Fruit fly (Drosophila melanogaster) S2 (cell line): ENCODE measurements around the gene oc.

Experiments used
- CG8478 ChIP-seq: fragments of >200 bp; optimal IDR thresholded peaks from 2 replicates; lab custom pipeline; 2018
- CTCF ChIP-seq, 2 experiments: fragments of >200 bp; optimal IDR thresholded peaks; 2 replicates each; lab custom pipeline; 2018

DNA sequence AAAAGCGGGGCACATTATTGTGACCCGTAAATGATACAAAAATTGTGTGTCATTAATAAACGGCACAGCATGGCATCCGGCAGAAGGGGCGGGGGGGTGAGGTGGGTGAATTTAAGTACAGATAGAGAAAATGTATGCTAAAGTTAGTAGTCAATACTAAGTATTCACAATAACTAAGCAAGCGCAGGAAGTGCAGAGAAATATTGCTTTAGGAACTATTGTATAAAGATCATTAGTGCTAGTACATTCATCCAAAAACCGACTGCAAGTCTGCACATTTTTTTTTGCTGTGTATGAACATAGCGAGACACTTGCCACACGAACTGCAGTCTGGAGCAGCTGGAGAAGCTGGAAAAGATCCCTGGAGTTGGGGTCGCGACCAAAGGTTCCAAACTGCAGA lies 19.0 kb upstream of the oc start:
- TF ChIP-seq CTCF (optimal IDR thresholded peaks at IDR 0.05; lab: Kevin White, UChicago) = no peak
- no peak for TF ChIP-seq CG8478 (lab: Kevin White, UChicago)
